Worm (Caenorhabditis elegans): ENCODE measurements around the gene B0218.5.

The B0218.5 gene

DNA sequence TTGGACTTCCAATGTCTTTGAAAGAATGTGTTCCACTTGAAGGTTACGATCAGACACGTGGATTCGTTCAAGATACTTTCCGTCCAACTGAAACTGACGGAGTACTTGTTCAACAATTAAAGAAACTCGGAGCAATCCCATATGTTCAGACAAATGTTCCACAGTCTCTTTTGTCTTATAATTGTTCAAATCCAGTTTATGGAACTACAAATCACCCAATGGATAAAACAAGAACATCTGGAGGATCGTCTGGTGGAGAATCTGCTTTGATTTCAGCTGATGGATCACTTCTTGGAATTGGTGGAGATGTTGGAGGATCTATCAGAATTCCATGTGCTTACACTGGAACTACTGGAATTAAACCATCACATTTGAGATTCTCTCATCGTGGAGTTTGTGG, 3.9 kb downstream of the B0218.5 start:
- TF ChIP-seq him-1 (tag; optimal IDR thresholded peaks at IDR 0.05) (no peak), dao-5 (tag; optimal IDR thresholded peaks at IDR 0.05) (no peak), W03F9.2 (tag; optimal IDR thresholded peaks at IDR 0.05) (no peak)

DNA sequence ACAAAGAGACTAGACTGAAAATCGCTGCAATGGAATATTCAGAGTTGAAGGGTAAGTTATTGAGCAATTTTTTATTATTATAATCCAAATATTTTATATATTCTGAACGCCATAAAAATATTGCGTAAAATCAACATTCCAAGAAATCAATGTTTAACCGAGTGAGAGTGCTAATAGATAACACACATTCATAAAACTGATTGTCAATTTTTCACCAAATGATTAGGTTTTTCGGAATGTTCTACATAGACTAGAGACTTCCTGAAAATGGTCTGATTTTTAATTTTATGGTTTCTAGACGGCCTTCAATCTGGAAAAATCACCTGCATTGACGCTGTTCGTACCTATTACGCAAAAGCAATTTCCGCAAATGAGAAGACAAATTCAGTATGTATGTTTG, 4.4 kb downstream of the B0218.5 start:
- TF ChIP-seq dao-5 (tag; optimal IDR thresholded peaks at IDR 0.05) (no peak), W03F9.2 (tag; optimal IDR thresholded peaks at IDR 0.05) (no peak), him-1 (tag; optimal IDR thresholded peaks at IDR 0.05) (no peak)

- TF ChIP-seq him-1 (tag; optimal IDR thresholded peaks at IDR 0.05) (no peak), W03F9.2 (tag; optimal IDR thresholded peaks at IDR 0.05) (no peak)
These were observed 4.9 kb downstream of the B0218.5 start, which contains the start of gene faah-2 for ce11 chrIV:8152145-8152544. TSS of gene faah-2 (plus strand) at chrIV:8152445.

DNA sequence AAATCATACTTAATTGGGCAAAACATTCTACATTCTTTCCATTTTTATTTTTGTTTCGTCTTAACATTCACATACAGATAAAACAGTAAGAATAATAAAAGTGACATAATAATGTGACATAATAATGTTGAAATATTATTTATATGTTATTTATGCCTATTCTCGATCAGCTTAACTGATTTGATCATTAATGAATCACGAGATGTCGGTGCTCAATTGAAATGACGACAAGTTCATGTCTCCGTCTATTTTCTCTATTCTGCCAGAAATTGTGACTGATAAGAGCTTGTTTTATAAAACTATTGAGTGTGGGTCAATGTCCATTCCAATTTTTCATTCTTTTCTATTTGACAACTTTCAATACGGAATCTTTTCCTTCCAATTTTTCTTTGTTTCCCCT, 5.3 kb downstream of the B0218.5 start:
- TF ChIP-seq him-1 (tag; optimal IDR thresholded peaks at IDR 0.05): no peak
- TF ChIP-seq W03F9.2 (tag; optimal IDR thresholded peaks at IDR 0.05): no peak
- no peak for TF ChIP-seq dao-5 (tag; optimal IDR thresholded peaks at IDR 0.05)

- TF ChIP-seq dao-5 (tag; optimal IDR thresholded peaks at IDR 0.05): no peak
- no peak for TF ChIP-seq W03F9.2 (tag; optimal IDR thresholded peaks at IDR 0.05)
- no peak for TF ChIP-seq him-1 (tag; optimal IDR thresholded peaks at IDR 0.05)
These were observed 8.6 kb downstream of the B0218.5 start, which contains the start of gene pmk-1 for ce11 chrIV:8148494-8148893. TSS of gene pmk-1 (plus strand) at chrIV:8148794.

- no peak for TF ChIP-seq dao-5 (tag; optimal IDR thresholded peaks at IDR 0.05)
These were observed 10.8 kb downstream of the B0218.5 start for ce11 chrIV:8146283-8146682.

- TF ChIP-seq him-1 (tag; optimal IDR thresholded peaks at IDR 0.05) (no peak), dao-5 (tag; optimal IDR thresholded peaks at IDR 0.05) (no peak)
These were observed 12.7 kb downstream of the B0218.5 start for ce11 chrIV:8144341-8144740.

DNA sequence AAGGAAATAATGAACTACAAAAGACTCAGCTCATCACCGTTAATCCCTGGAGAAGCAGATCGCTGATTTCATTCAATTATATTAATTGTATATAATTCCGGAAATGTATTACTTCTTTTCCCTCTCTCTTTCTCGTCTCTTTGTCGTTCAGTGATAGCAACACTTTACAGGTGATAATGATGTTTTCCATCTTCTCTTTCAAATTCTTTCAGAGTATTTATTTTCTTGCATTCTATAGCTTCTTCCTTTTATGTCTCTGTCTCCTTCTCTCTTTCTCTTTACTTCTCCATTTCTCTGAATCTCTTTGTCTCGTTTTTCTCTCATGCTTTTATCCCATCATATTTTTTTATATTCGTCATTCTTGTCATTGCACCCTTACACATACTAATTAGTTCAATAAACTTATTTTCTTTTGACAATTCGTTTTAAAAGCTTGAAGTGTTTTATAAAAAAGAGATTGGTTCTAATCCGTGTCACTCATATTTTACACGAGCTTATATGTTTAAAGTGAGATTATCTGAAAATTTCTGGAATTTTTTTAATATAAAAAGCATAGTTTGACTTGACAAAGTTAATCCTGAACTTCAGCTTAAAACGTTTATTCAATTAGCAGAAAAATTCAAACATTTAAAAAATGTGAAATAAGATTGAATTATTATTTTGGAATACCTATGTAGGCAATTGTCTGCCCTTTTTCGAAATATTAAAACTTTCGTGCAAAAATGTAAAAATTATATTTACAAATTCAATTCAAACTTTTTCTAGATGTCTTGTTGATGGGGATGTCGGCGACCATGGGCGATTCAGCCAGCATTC, 14.1 kb downstream of the B0218.5 start, which contains the start of gene pmk-2:
TSS of gene pmk-2 (plus strand) at position 766 of the 816 bp plus-strand sequence.
- TF ChIP-seq him-1 (tag; optimal IDR thresholded peaks at IDR 0.05) (no peak), dao-5 (tag; optimal IDR thresholded peaks at IDR 0.05) (no peak)

DNA sequence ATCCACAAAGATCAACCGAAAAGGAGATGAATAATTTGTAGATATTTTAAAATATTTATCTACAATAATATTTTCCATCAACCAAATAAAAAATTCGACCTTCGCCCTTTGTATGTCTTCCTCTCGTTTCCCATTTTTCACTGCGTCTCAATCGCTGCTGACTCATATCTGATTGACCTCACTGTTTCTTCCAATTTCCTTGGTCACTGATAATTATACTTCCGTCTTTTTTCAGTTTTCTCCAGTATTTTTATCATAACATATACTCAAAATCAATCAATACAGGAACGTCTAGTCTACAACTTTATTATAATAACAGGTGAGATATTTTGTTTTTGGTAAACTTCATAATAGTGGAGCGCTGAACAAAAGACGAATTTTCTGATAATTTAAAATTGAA, 18.1 kb downstream of the B0218.5 start, which contains the start of gene pmk-3:
TSS of gene pmk-3 (plus strand) at position 236 of the 400 bp plus-strand sequence.
- peak; percentile 5 for TF ChIP-seq W03F9.2 (tag; optimal IDR thresholded peaks at IDR 0.05)
- TF ChIP-seq him-1 (tag; optimal IDR thresholded peaks at IDR 0.05): no peak

ce11 chrIV:8136548-8136947, 20.5 kb downstream of the B0218.5 start:
- TF ChIP-seq W03F9.2 (tag; optimal IDR thresholded peaks at IDR 0.05) (no peak), dao-5 (tag; optimal IDR thresholded peaks at IDR 0.05) (no peak), him-1 (tag; optimal IDR thresholded peaks at IDR 0.05) (no peak)

- TF ChIP-seq W03F9.2 (tag; optimal IDR thresholded peaks at IDR 0.05): peak; percentile 69
- no peak for TF ChIP-seq dao-5 (tag; optimal IDR thresholded peaks at IDR 0.05)
These were observed 21.0 kb downstream of the B0218.5 start, which contains the start of the genes isp-1 and islo-1 for ce11 chrIV:8136005-8136512. TSS of gene isp-1 (minus strand) at chrIV:8136055. TSS of gene islo-1 (plus strand) at chrIV:8136389.

DNA sequence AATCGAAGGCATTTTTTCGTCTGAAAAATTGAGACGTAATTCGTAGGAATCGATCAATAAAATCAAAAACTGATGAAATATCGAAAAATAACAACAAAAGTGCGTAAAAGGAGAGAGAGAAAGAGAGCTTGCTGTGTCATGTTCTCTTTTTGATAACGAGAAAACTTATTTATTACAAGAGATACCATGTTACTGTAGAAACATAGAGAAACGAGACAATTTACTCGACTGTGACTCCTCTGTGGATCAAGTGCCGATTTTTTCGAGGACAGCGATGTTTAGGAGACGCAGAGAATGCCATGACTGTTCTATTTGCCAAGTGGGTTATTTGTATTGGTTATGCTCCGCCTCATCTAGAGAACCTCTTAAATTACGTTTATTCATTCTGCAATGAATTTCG, 23.5 kb downstream of the B0218.5 start, which contains the start of gene sph-1:
TSS of gene sph-1 (minus strand) at position 23 of the 400 bp plus-strand sequence.
- TF ChIP-seq W03F9.2 (tag; optimal IDR thresholded peaks at IDR 0.05) (peak; percentile 44), dao-5 (tag; optimal IDR thresholded peaks at IDR 0.05) (no peak)

DNA sequence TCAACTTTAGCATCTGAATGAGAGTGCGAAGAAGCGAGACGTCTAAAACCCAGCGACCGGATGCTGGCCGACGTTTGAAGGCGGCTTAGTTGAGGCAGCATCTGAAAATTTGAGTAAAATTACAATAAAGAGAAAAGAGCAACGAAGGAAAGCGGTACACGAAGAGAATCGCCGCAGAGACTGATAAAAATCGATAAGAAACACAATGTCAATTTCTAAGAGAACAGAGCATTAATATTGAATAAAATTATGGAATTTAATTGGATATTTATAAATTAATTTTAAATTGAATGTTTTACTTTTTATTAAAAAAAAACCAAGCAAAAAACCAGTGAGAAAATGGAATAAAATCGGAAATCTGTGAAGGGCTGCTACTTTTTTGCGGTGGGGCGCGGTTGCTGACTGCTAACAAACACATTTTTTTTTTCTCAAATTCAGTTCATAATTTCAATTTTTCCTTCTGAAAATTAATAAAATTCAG, 26.9 kb downstream of the B0218.5 start, which contains the start of the genes ndub-11 and moc-3:
TSS of gene ndub-11 (minus strand) at position 101 of the 481 bp plus-strand sequence.
TSS of gene moc-3 (plus strand) at position 431 of the 481 bp plus-strand sequence.
- no peak for TF ChIP-seq him-1 (tag; optimal IDR thresholded peaks at IDR 0.05)
- TF ChIP-seq W03F9.2 (tag; optimal IDR thresholded peaks at IDR 0.05): no peak
- TF ChIP-seq dao-5 (tag; optimal IDR thresholded peaks at IDR 0.05): no peak

ce11 chrIV:8127430-8127829, 29.6 kb downstream of the B0218.5 start:
- no peak for TF ChIP-seq him-1 (tag; optimal IDR thresholded peaks at IDR 0.05)
- TF ChIP-seq W03F9.2 (tag; optimal IDR thresholded peaks at IDR 0.05): no peak
- no peak for TF ChIP-seq dao-5 (tag; optimal IDR thresholded peaks at IDR 0.05)

All from whole organism, L4/young adult.